Worm (Caenorhabditis elegans): ENCODE data around the gene ins-13.

ins-13 gene

DNA sequence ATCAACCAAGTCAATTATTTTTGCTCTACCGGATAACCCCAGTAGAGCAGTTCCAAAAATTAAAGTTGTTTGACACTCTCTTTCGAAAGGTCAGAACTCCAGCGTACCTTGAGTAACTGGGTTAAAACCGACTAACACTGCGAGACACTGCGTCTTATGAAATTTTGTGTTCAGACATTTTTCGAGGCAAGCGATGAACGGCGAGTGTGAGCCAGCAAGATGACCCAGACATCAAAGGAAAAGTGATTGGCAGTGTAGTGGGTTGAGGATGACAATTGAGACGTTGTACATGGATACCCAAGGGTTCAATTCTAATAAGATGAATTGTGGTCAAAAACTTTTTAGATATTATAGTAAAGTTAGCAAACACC, 534 bp downstream of the ins-13 start (continued):
- TF ChIP-seq rnt-1 (tag; optimal IDR thresholded peaks at IDR 0.05) (peak; percentile 91), ceh-90 (tag; optimal IDR thresholded peaks at IDR 0.05) (no peak), dsc-1 (tag; optimal IDR thresholded peaks at IDR 0.05) (peak; percentile 5), nhr-76 (tag; optimal IDR thresholded peaks at IDR 0.05) (peak; percentile 9), nhr-77 (tag; optimal IDR thresholded peaks at IDR 0.05) (peak; percentile 78), nhr-84 (tag; optimal IDR thresholded peaks at IDR 0.05) (peak; percentile 40), mep-1 (tag; optimal IDR thresholded peaks at IDR 0.05) (no peak)

DNA sequence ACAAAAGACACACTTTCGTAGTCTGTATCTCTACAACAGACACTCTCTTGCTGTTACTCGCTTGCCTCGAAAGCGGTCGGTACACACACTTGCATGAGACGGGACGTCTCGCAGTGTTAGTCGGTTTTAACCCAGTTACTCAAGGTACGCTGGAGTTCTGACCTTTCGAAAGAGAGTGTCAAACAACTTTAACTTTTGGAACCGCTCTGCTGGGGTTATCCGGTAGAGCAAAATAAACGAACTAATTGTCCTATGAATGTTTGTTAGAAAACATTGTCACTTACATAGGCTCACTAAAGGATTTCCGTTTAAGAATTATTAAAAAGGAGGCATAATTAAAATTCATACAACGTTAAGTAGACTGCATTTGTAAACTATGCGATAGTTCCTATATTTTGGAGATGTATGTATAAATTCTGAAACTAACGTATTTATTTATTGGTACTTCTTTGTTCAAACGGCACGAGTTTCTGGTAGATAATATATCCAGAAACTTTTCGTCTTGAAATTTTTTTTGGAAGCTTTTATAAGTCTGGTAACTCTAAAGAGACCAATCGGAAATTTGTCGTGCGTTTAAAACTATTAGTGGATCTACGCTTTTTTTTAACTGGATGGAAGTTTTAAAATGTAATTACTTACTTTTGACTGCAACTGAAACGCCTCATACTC, 1.1 kb downstream of the ins-13 start:
- TF ChIP-seq Y116A8C.19 (tag; optimal IDR thresholded peaks at IDR 0.05; ENCODE audit: borderline replicate concordance), result peak; percentile 69
- TF ChIP-seq mdl-1 (tag; optimal IDR thresholded peaks at IDR 0.05), result peak; percentile 38 to 93
- TF ChIP-seq xbp-1 (tag; optimal IDR thresholded peaks at IDR 0.05), result peak; percentile 98
- TF ChIP-seq hlh-17 (GFP tag; optimal IDR thresholded peaks at IDR 0.05; ENCODE audit: borderline replicate concordance), result peak; percentile 92
- TF ChIP-seq unc-62 (GFP tag; optimal IDR thresholded peaks at IDR 0.05), result peak; percentile 46
- TF ChIP-seq isw-1 (GFP tag; IDR thresholded peaks at IDR 0.05), result peak; percentile 98
- TF ChIP-seq lin-39 (tag; optimal IDR thresholded peaks at IDR 0.05), result peak; percentile 96
- TF ChIP-seq ztf-4 (tag; optimal IDR thresholded peaks at IDR 0.05), result peak; percentile 99
- peak; percentile 98 for TF ChIP-seq nhr-76 (tag; optimal IDR thresholded peaks at IDR 0.05)
- peak; percentile 98 for TF ChIP-seq mab-9 (GFP tag; IDR thresholded peaks at IDR 0.05)
- peak; percentile 97 for TF ChIP-seq mep-1 (tag; optimal IDR thresholded peaks at IDR 0.05)
- TF ChIP-seq zip-4 (GFP tag; optimal IDR thresholded peaks at IDR 0.05), result peak; percentile 95
- peak; percentile 91 for TF ChIP-seq pqm-1 (tag; optimal IDR thresholded peaks at IDR 0.05)
- TF ChIP-seq dpl-1 (GFP tag; optimal IDR thresholded peaks at IDR 0.05), result peak; percentile 80 to 85 (median 83)
- peak; percentile 99 for TF ChIP-seq aly-2 (tag; optimal IDR thresholded peaks at IDR 0.05)
- TF ChIP-seq hlh-4 (tag; optimal IDR thresholded peaks at IDR 0.05), result peak; percentile 49
- TF ChIP-seq elt-2 (tag; optimal IDR thresholded peaks at IDR 0.05), result peak; percentile 100
- TF ChIP-seq lin-35 (GFP tag; optimal IDR thresholded peaks at IDR 0.05), result peak; percentile 86 to 94
- TF ChIP-seq F16B12.6 (tag; optimal IDR thresholded peaks at IDR 0.05), result peak; percentile 60
- TF ChIP-seq fos-1 (tag; optimal IDR thresholded peaks at IDR 0.05), result peak; percentile 97
- TF ChIP-seq nhr-47 (tag; optimal IDR thresholded peaks at IDR 0.05), result peak; percentile 100
- peak; percentile 99 for TF ChIP-seq dsc-1 (tag; optimal IDR thresholded peaks at IDR 0.05)
- peak; percentile 67 for TF ChIP-seq C34B4.2 (tag; optimal IDR thresholded peaks at IDR 0.05)
- peak; percentile 95 for TF ChIP-seq C04F5.9 (tag; optimal IDR thresholded peaks at IDR 0.05)
- TF ChIP-seq ama-1 (optimal IDR thresholded peaks at IDR 0.05), result peak; percentile 100
- TF ChIP-seq hpl-2 (GFP tag; optimal IDR thresholded peaks at IDR 0.05), result peak; percentile 98
- TF ChIP-seq skn-1 (tag; optimal IDR thresholded peaks at IDR 0.05), result peak; percentile 90
- peak; percentile 71 for TF ChIP-seq ceh-90 (tag; optimal IDR thresholded peaks at IDR 0.05)
- peak; percentile 81 for TF ChIP-seq blmp-1 (tag; optimal IDR thresholded peaks at IDR 0.05)
- peak; percentile 98 for TF ChIP-seq sox-4 (tag; optimal IDR thresholded peaks at IDR 0.05)
- peak; percentile 47 to 98 (median 80) for TF ChIP-seq elt-3 (tag; optimal IDR thresholded peaks at IDR 0.05)
- peak; percentile 100 for TF ChIP-seq snpc-4 (tag; optimal IDR thresholded peaks at IDR 0.05)
- TF ChIP-seq nhr-28 (tag; optimal IDR thresholded peaks at IDR 0.05), result peak; percentile 69
- peak; percentile 60 for TF ChIP-seq lin-15B (tag; optimal IDR thresholded peaks at IDR 0.05)
- peak; percentile 79 for TF ChIP-seq pag-3 (tag; optimal IDR thresholded peaks at IDR 0.05; ENCODE audit: borderline replicate concordance, insufficient read depth)
- TF ChIP-seq nhr-71 (tag; optimal IDR thresholded peaks at IDR 0.05), result peak; percentile 100
- peak; percentile 87 for TF ChIP-seq vab-15 (tag; optimal IDR thresholded peaks at IDR 0.05)
- peak; percentile 98 for TF ChIP-seq unc-130 (tag; optimal IDR thresholded peaks at IDR 0.05)
- peak; percentile 98 for TF ChIP-seq pax-3 (tag; optimal IDR thresholded peaks at IDR 0.05)
- TF ChIP-seq nhr-77 (tag; optimal IDR thresholded peaks at IDR 0.05), result peak; percentile 99
- TF ChIP-seq unc-86 (tag; optimal IDR thresholded peaks at IDR 0.05), result peak; percentile 98
- TF ChIP-seq ztf-11 (tag; optimal IDR thresholded peaks at IDR 0.05), result peak in 1 of 2 experiments; percentile 93
- TF ChIP-seq lsy-2 (tag; optimal IDR thresholded peaks at IDR 0.05), result peak; percentile 96
- TF ChIP-seq fkh-4 (tag; optimal IDR thresholded peaks at IDR 0.05; ENCODE audit: borderline replicate concordance), result peak; percentile 86
- TF ChIP-seq ets-5 (GFP tag; IDR thresholded peaks at IDR 0.05), result 0 out of 2 replicates have a peak, but pooled peaks have one; percentile 74
- peak; percentile 99 for TF ChIP-seq lin-14 (GFP tag; optimal IDR thresholded peaks at IDR 0.05)
